Fruit fly (Drosophila melanogaster): Measurements from ENCODE around the gene Smn.
A peak's percentile ranks its signal among the peaks of the same experiment; 100 is the strongest.

Smn gene

dm6 chr3L:16584074-16584578 is 2.8 kb upstream of the Smn start, which contains the start of gene UQCR-C2 (continued):
- no peak for TF ChIP-seq CG3407 (GFP tag; optimal IDR thresholded peaks at IDR 0.05)
- TF ChIP-seq nmo (GFP tag; optimal IDR thresholded peaks at IDR 0.05) = peak; percentile 42
- no peak for TF ChIP-seq Mes4 (GFP tag; optimal IDR thresholded peaks at IDR 0.05)
- no peak for TF ChIP-seq CG6765 (GFP tag; optimal IDR thresholded peaks at IDR 0.05)
- no peak for TF ChIP-seq CG1832 (GFP tag; optimal IDR thresholded peaks at IDR 0.05)
- no peak for TF ChIP-seq croc (GFP tag; conservative IDR thresholded peaks at IDR 0.05)
- no peak for TF ChIP-seq CkIIα-i1 (GFP tag; IDR thresholded peaks at IDR 0.05)
- TF ChIP-seq az2 (GFP tag; optimal IDR thresholded peaks at IDR 0.05) = no peak
- no peak for TF ChIP-seq crc (GFP tag; optimal IDR thresholded peaks at IDR 0.05)
- TF ChIP-seq ash1 (GFP tag; optimal IDR thresholded peaks at IDR 0.05) = no peak
- TF ChIP-seq fd64A (GFP tag; optimal IDR thresholded peaks at IDR 0.05) = no peak
- TF ChIP-seq CG11398 (GFP tag; optimal IDR thresholded peaks at IDR 0.05) = no peak
- no peak for TF ChIP-seq cg (GFP tag; optimal IDR thresholded peaks at IDR 0.05)
- no peak for TF ChIP-seq schlank (tag; optimal IDR thresholded peaks at IDR 0.05)
- TF ChIP-seq CG8359 (GFP tag; optimal IDR thresholded peaks at IDR 0.05; ENCODE audit: borderline replicate concordance) = no peak
- TF ChIP-seq GATAe (GFP tag; conservative IDR thresholded peaks at IDR 0.05) = no peak
- no peak for TF ChIP-seq CG10209 (GFP tag; optimal IDR thresholded peaks at IDR 0.05)
- peak; percentile 71 for TF ChIP-seq B-H2 (GFP tag; optimal IDR thresholded peaks at IDR 0.05)
- peak; percentile 67 for TF ChIP-seq Sry-δ (GFP tag; optimal IDR thresholded peaks at IDR 0.05)
- TF ChIP-seq CG17359 (tag; optimal IDR thresholded peaks at IDR 0.05) = no peak
- no peak for TF ChIP-seq emc (GFP tag; optimal IDR thresholded peaks at IDR 0.05)
- no peak for TF ChIP-seq Aef1 (GFP tag; IDR thresholded peaks at IDR 0.05)
- TF ChIP-seq org-1 (GFP tag; optimal IDR thresholded peaks at IDR 0.05) = no peak
- no peak for TF ChIP-seq CG31224 (GFP tag; IDR thresholded peaks at IDR 0.05)
- TF ChIP-seq tgo (GFP tag; IDR thresholded peaks at IDR 0.05) = no peak
- TF ChIP-seq seq (GFP tag; IDR thresholded peaks at IDR 0.05) = no peak
- no peak for TF ChIP-seq CG14441 (GFP tag; IDR thresholded peaks at IDR 0.05)
- TF ChIP-seq Doc2 (GFP tag; IDR thresholded peaks at IDR 0.05) = no peak
- TF ChIP-seq CG15269 (tag; optimal IDR thresholded peaks at IDR 0.05) = no peak
- no peak for TF ChIP-seq Taf1 (GFP tag; IDR thresholded peaks at IDR 0.05)
- TF ChIP-seq Bdp1 (GFP tag; optimal IDR thresholded peaks at IDR 0.05) = no peak
- no peak for TF ChIP-seq B-H1 (GFP tag; IDR thresholded peaks at IDR 0.05)
- no peak for TF ChIP-seq Tbp (GFP tag; optimal IDR thresholded peaks at IDR 0.05)
- no peak for TF ChIP-seq CG12155 (GFP tag; optimal IDR thresholded peaks at IDR 0.05)
- no peak for TF ChIP-seq MTF-1 (GFP tag; optimal IDR thresholded peaks at IDR 0.05; ENCODE audit: borderline replicate concordance)
- TF ChIP-seq CG18011 (GFP tag; optimal IDR thresholded peaks at IDR 0.05) = no peak
- TF ChIP-seq Trl (optimal IDR thresholded peaks at IDR 0.05) = no peak
- TF ChIP-seq Trl (GFP tag; optimal IDR thresholded peaks at IDR 0.05) = no peak
- no peak for TF ChIP-seq pan (optimal IDR thresholded peaks at IDR 0.05)
- TF ChIP-seq pan (GFP tag; optimal IDR thresholded peaks at IDR 0.05 in 1 of 2, IDR thresholded peaks at IDR 0.05 in 1 of 2) = no peak
- no peak for TF ChIP-seq CG13775 (GFP tag; optimal IDR thresholded peaks at IDR 0.05)
- TF ChIP-seq CG9215 (GFP tag; IDR thresholded peaks at IDR 0.05) = no peak
- TF ChIP-seq CG16813 (GFP tag; IDR thresholded peaks at IDR 0.05; ENCODE audit: partially characterized antibody) = peak; percentile 52; the same call in 2 of the 3 replicates
- no peak for TF ChIP-seq Atf6 (GFP tag; IDR thresholded peaks at IDR 0.05)
- TF ChIP-seq sens (GFP tag) = peak; percentile 61
- TF ChIP-seq Vsx1 (GFP tag; optimal IDR thresholded peaks at IDR 0.05) = no peak
- peak; percentile 84 for TF ChIP-seq Med (GFP tag)
- TF ChIP-seq Hey (tag; optimal IDR thresholded peaks at IDR 0.05) = no peak
- TF ChIP-seq twi (tag; optimal IDR thresholded peaks at IDR 0.05) = peak; percentile 23
- no peak for TF ChIP-seq maf-S (GFP tag; optimal IDR thresholded peaks at IDR 0.05)
- peak; percentile 70 for TF ChIP-seq Myb (GFP tag; optimal IDR thresholded peaks at IDR 0.05)
- no peak for TF ChIP-seq Usf (GFP tag; optimal IDR thresholded peaks at IDR 0.05)

Measured in whole organism, embryonic.